Fruit fly (Drosophila melanogaster) whole organism, embryonic: ENCODE results near the gene eIF3h.

ENCODE experiments used
- CG10209 ChIP-seq: fragments of 200-800 bp; sonication (Bioruptor generic); optimal IDR thresholded peaks from 3 replicates; lab custom pipeline; 2017; ENCODE audit warnings: missing biosample characterization, mild to moderate bottlenecking, missing genetic modification characterization, missing genetic modification reagents
- CG10959 ChIP-seq: fragments of 200-800 bp; sonication (Bioruptor generic); IDR thresholded peaks from 2 replicates; pipeline ENCODE4 v1.3.6; 2022; ENCODE audit warnings: missing biosample characterization, missing genetic modification characterization
- CG12659 ChIP-seq: fragments of 200-800 bp; sonication (Bioruptor generic); optimal IDR thresholded peaks from 3 replicates; lab custom pipeline; 2017; ENCODE audit warnings: mild to moderate bottlenecking, missing biosample characterization, missing genetic modification reagents, missing genetic modification characterization
- CG12942 ChIP-seq: fragments of 200-800 bp; sonication (Bioruptor generic); optimal IDR thresholded peaks from 3 replicates; lab custom pipeline; 2016; ENCODE audit warnings: missing biosample characterization, missing genetic modification characterization
- CG13123 ChIP-seq: fragments of 200-800 bp; sonication (Bioruptor generic); optimal IDR thresholded peaks from 2 replicates; lab custom pipeline; 2016; ENCODE audit warnings: missing biosample characterization, missing genetic modification characterization
- CG13424 ChIP-seq: fragments of 200-800 bp; sonication (Bioruptor generic); optimal IDR thresholded peaks from 2 replicates; lab custom pipeline; 2019; ENCODE audit warnings: missing biosample characterization, mild to moderate bottlenecking, missing genetic modification characterization, moderate library complexity
- CG13775 ChIP-seq: fragments of 200-800 bp; sonication (Bioruptor generic); optimal IDR thresholded peaks from 3 replicates; lab custom pipeline; 2017; ENCODE audit warnings: missing biosample characterization, mild to moderate bottlenecking, missing genetic modification characterization
- CG1602 ChIP-seq: fragments of 200-800 bp; sonication (Bioruptor generic); optimal IDR thresholded peaks from 3 replicates; lab custom pipeline; 2016; ENCODE audit warnings: missing biosample characterization, missing genetic modification characterization
- CG1603 ChIP-seq: fragments of 200-800 bp; sonication (Bioruptor generic); optimal IDR thresholded peaks from 2 replicates; lab custom pipeline; 2019; ENCODE audit warnings: missing biosample characterization, mild to moderate bottlenecking, missing genetic modification characterization, moderate library complexity
- CG17186 ChIP-seq: fragments of 200-800 bp; sonication (Bioruptor generic); optimal IDR thresholded peaks from 3 replicates; lab custom pipeline; 2017; ENCODE audit warnings: missing biosample characterization, missing genetic modification reagents, missing genetic modification characterization
- CG17568 ChIP-seq: fragments of 200-800 bp; sonication (Bioruptor generic); optimal IDR thresholded peaks from 2 replicates; lab custom pipeline; 2018; ENCODE audit warnings: missing biosample characterization, mild to moderate bottlenecking, missing genetic modification characterization, moderate library complexity
- CG2678 ChIP-seq: fragments of 200-800 bp; sonication (Bioruptor generic); optimal IDR thresholded peaks from 3 replicates; lab custom pipeline; 2019; ENCODE audit warnings: missing biosample characterization, mild to moderate bottlenecking, missing genetic modification characterization, moderate library complexity
- CG30020 ChIP-seq: fragments of 200-800 bp; optimal IDR thresholded peaks from 2 replicates; lab custom pipeline; 2019; ENCODE audit warnings: missing biosample characterization, mild to moderate bottlenecking, missing genetic modification characterization, moderate library complexity
- CG3407 ChIP-seq: fragments of 200-800 bp; sonication (Bioruptor generic); optimal IDR thresholded peaks from 2 replicates; lab custom pipeline; 2018; ENCODE audit warnings: missing biosample characterization, mild to moderate bottlenecking, missing genetic modification characterization
- CG34422 ChIP-seq: fragments of 200-800 bp; sonication (Bioruptor generic); IDR thresholded peaks from 3 replicates; pipeline ENCODE4 v1.3.6; 2022; ENCODE audit warnings: missing biosample characterization, missing genetic modification characterization
- CG3726 ChIP-seq: fragments of 200-800 bp; sonication (Bioruptor generic); IDR thresholded peaks from 3 replicates; pipeline ENCODE4, ENCODE4 v1.3.6; 2022; ENCODE audit warnings: missing biosample characterization, missing genetic modification characterization
- CG3847 ChIP-seq: fragments of 200-800 bp; sonication (Bioruptor generic); IDR thresholded peaks from 2 replicates; pipeline ENCODE4 v1.3.6; 2022; ENCODE audit warnings: missing biosample characterization, missing genetic modification characterization
- CG4282 ChIP-seq: fragments of 200-800 bp; sonication (Bioruptor generic); optimal IDR thresholded peaks from 2 replicates; lab custom pipeline; 2016; ENCODE audit warnings: missing biosample characterization, missing genetic modification characterization
- CG43689 ChIP-seq: fragments of 200-800 bp; sonication (Bioruptor generic); IDR thresholded peaks from 2 replicates; pipeline ENCODE4 v1.3.6; 2022; ENCODE audit warnings: missing biosample characterization, missing genetic modification characterization
- CG4404 ChIP-seq: fragments of 200-800 bp; sonication (Bioruptor generic); IDR thresholded peaks from 2 replicates; pipeline ENCODE4 v1.3.6; 2022; ENCODE audit warnings: missing biosample characterization, missing genetic modification characterization
- CG6272 ChIP-seq: fragments of 200-800 bp; sonication (Bioruptor generic); IDR thresholded peaks from 2 replicates; pipeline ENCODE4 v1.3.6; 2022; ENCODE audit warnings: missing biosample characterization, missing genetic modification characterization
- CG6854 ChIP-seq: fragments of 200-800 bp; sonication (Bioruptor generic); optimal IDR thresholded peaks from 3 replicates; lab custom pipeline; 2017; ENCODE audit warnings: missing biosample characterization, mild to moderate bottlenecking, missing genetic modification characterization
- CG7357 ChIP-seq: fragments of 200-800 bp; sonication (Bioruptor generic); IDR thresholded peaks from 3 replicates; pipeline ENCODE4 v1.3.6; 2022; ENCODE audit warnings: missing biosample characterization, missing genetic modification characterization
- CG7372 ChIP-seq: fragments of 200-800 bp; sonication (Bioruptor generic); IDR thresholded peaks from 2 replicates; pipeline ENCODE4 v1.3.6; 2022; ENCODE audit warnings: missing biosample characterization, missing genetic modification characterization
- CG7786 ChIP-seq: fragments of 200-800 bp; sonication (Bioruptor generic); optimal IDR thresholded peaks from 2 replicates; lab custom pipeline; 2016; ENCODE audit warnings: missing biosample characterization, missing genetic modification characterization
- Chrac-16 ChIP-seq: fragments of 200-800 bp; sonication (Bioruptor generic); optimal IDR thresholded peaks from 3 replicates; lab custom pipeline; 2016; ENCODE audit warnings: missing biosample characterization, missing genetic modification characterization
- CkIIα-i1 ChIP-seq: fragments of 200-800 bp; sonication (Bioruptor generic); IDR thresholded peaks from 2 replicates; pipeline ENCODE4 v1.3.6; 2022; ENCODE audit warnings: missing biosample characterization, missing genetic modification characterization
- CrebB ChIP-seq: fragments of 200-800 bp; sonication (Bioruptor generic); optimal IDR thresholded peaks from 3 replicates; lab custom pipeline; 2018; ENCODE audit warnings: missing biosample characterization, mild to moderate bottlenecking, missing genetic modification characterization
- Ets97D ChIP-seq: fragments of 200-800 bp; sonication (Bioruptor generic); optimal IDR thresholded peaks from 3 replicates; lab custom pipeline; 2016; ENCODE audit warnings: missing biosample characterization, missing genetic modification characterization
- HHEX ChIP-seq: fragments of 200-800 bp; sonication (Bioruptor generic); optimal IDR thresholded peaks from 3 replicates; lab custom pipeline; 2017; ENCODE audit warnings: missing biosample characterization, mild to moderate bottlenecking, missing genetic modification characterization, missing genetic modification reagents
- Oaz ChIP-seq: fragments of 200-800 bp; sonication (Bioruptor generic); IDR thresholded peaks from 2 replicates; pipeline ENCODE4 v1.3.6; 2022; ENCODE audit warnings: missing biosample characterization, missing genetic modification characterization
- Opbp ChIP-seq: fragments of 200-800 bp; sonication (Bioruptor generic); IDR thresholded peaks from 3 replicates; pipeline ENCODE4 v1.3.6; 2022; ENCODE audit warnings: missing biosample characterization, missing genetic modification characterization; ENCODE audit not compliant: partially characterized antibody
- Optix ChIP-seq: fragments of 200-800 bp; sonication (Bioruptor generic); IDR thresholded peaks from 3 replicates; pipeline ENCODE4 v1.3.6; 2022; ENCODE audit warnings: missing biosample characterization, missing genetic modification characterization
- Sox102F ChIP-seq: fragments of 200-800 bp; sonication (Bioruptor generic); optimal IDR thresholded peaks from 2 replicates; lab custom pipeline; 2018; ENCODE audit warnings: missing biosample characterization, mild to moderate bottlenecking, missing genetic modification characterization, moderate library complexity
- amos ChIP-seq: fragments of 200-800 bp; sonication (Bioruptor generic); IDR thresholded peaks from 2 replicates; pipeline ENCODE4 v1.3.6; 2022; ENCODE audit warnings: missing biosample characterization, missing genetic modification characterization; ENCODE audit not compliant: partially characterized antibody
- ash1 ChIP-seq: fragments of 200-800 bp; sonication (Bioruptor generic); optimal IDR thresholded peaks from 2 replicates; lab custom pipeline; 2018; ENCODE audit warnings: missing biosample characterization, mild to moderate bottlenecking, missing genetic modification characterization
- chn ChIP-seq: fragments of 200-800 bp; sonication (Bioruptor generic); optimal IDR thresholded peaks from 2 replicates; lab custom pipeline; 2016; ENCODE audit warnings: missing biosample characterization, missing genetic modification characterization
- emc ChIP-seq: fragments of 200-800 bp; sonication (Bioruptor generic); optimal IDR thresholded peaks from 2 replicates; lab custom pipeline; 2016; ENCODE audit warnings: missing biosample characterization, missing genetic modification characterization
- h ChIP-seq: fragments of >200 bp; optimal IDR thresholded peaks from 2 replicates; lab custom pipeline; 2017
- lbe ChIP-seq: fragments of 200-800 bp; sonication (Bioruptor generic); optimal IDR thresholded peaks from 2 replicates; lab custom pipeline; 2016; ENCODE audit warnings: missing biosample characterization, mild to moderate bottlenecking, missing genetic modification characterization
- phol ChIP-seq: fragments of 200-800 bp; sonication (Bioruptor generic); optimal IDR thresholded peaks from 3 replicates; lab custom pipeline; 2018; ENCODE audit warnings: missing biosample characterization, mild to moderate bottlenecking, missing genetic modification characterization, moderate library complexity
- row ChIP-seq: fragments of 200-800 bp; sonication (Bioruptor generic); IDR thresholded peaks from 3 replicates; pipeline ENCODE4 v1.3.6; 2022; ENCODE audit warnings: missing biosample characterization, missing genetic modification characterization
- seq ChIP-seq: fragments of 200-800 bp; sonication (Bioruptor generic); IDR thresholded peaks from 2 replicates; pipeline ENCODE4 v1.3.6; 2022; ENCODE audit warnings: missing biosample characterization, missing genetic modification characterization
- shn ChIP-seq: fragments of 200-800 bp; sonication (Bioruptor generic); optimal IDR thresholded peaks from 3 replicates; lab custom pipeline; 2016; ENCODE audit warnings: missing biosample characterization, missing genetic modification characterization
- sna ChIP-seq: fragments of 200-800 bp; sonication (Bioruptor generic); IDR thresholded peaks from 2 replicates; pipeline ENCODE4 v1.3.6; 2022; ENCODE audit warnings: missing biosample characterization, missing genetic modification characterization; ENCODE audit not compliant: partially characterized antibody
- sqz ChIP-seq: fragments of 200-800 bp; sonication (Bioruptor generic); optimal IDR thresholded peaks from 3 replicates; lab custom pipeline; 2018; ENCODE audit warnings: missing biosample characterization, mild to moderate bottlenecking, missing genetic modification characterization
- stc ChIP-seq: fragments of 200-800 bp; sonication (Bioruptor generic); IDR thresholded peaks from 2 replicates; pipeline ENCODE4 v1.3.6; 2022; ENCODE audit warnings: missing biosample characterization, missing genetic modification characterization
- tio ChIP-seq: fragments of 200-800 bp; sonication (Bioruptor generic); optimal IDR thresholded peaks from 2 replicates; lab custom pipeline; 2017; ENCODE audit warnings: missing biosample characterization, missing genetic modification characterization, inconsistent platforms
- trh ChIP-seq: fragments of 200-800 bp; sonication (Bioruptor generic); optimal IDR thresholded peaks from 2 replicates; lab custom pipeline; 2016; ENCODE audit warnings: missing biosample characterization, missing genetic modification characterization
- wek ChIP-seq: fragments of 200-800 bp; sonication (Bioruptor generic); optimal IDR thresholded peaks from 3 replicates; lab custom pipeline; 2018; ENCODE audit warnings: missing biosample characterization, mild to moderate bottlenecking, missing genetic modification characterization, moderate library complexity
- z ChIP-seq: fragments of 200-800 bp; sonication (Bioruptor generic); IDR thresholded peaks from 3 replicates; pipeline ENCODE4 v1.3.6; 2022; ENCODE audit warnings: missing biosample characterization, missing genetic modification characterization

Gene eIF3h

DNA sequence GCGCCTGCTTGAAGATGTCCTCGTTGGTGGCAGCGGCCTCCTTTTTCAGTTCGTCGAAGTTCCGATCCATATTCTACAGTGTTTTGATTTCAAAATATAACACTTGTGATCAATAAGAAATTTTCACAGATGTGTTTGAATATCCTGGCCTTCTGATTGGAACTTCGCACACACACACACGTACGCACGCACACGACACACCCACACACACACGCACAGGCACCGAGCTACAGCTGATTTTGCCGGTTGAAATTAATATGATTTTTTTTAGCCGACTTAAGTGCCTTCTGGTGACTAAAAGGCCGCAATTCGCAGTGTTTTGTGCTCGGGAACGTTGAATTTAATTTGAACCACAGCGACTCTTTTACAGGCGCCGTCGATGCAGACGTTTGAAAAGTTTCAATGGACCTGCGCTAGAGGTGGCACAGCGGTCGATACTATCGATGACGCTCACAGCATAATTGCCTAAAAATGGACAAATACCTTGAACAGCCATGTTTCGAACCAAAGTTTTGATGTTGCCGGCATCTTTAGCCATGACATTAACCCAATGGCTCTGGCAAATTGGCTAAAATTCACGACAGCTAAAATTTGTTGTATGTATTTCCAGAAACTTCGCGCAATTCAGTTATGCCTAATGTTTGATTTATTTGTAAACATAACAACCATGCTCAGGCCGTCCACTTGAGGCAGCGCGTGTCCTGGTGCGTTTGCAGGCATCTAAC, 43.4 kb downstream of the eIF3h start, which contains the start of gene Rtnl1 (continued):
- peak; percentile 81 for TF ChIP-seq phol (tag; lab: Kevin White, UChicago)
- TF ChIP-seq trh = no peak
- TF ChIP-seq CG7372 (GFP tag; lab: Robert Waterston, UW) = no peak
- TF ChIP-seq stc = no peak
- TF ChIP-seq CG17568 (GFP tag; lab: Kevin White, UChicago) = no peak
- TF ChIP-seq CG1602 (GFP tag; lab: Kevin White, UChicago) = no peak
- TF ChIP-seq CG4282 (GFP tag; lab: Kevin White, UChicago) = no peak
- no peak for TF ChIP-seq Oaz
- no peak for TF ChIP-seq CG7357
- peak; percentile 29 for TF ChIP-seq shn (GFP tag; lab: Kevin White, UChicago)
- TF ChIP-seq Optix (GFP tag; lab: Robert Waterston, UW) = no peak
- TF ChIP-seq Chrac-16 (GFP tag; lab: Kevin White, UChicago) = no peak
- peak; percentile 49; the same call in 2 of the 3 replicates for TF ChIP-seq CG34422 (GFP tag; lab: Robert Waterston, UW)
- peak; percentile 17 for TF ChIP-seq CrebB
- no peak for TF ChIP-seq wek
- no peak for TF ChIP-seq Sox102F (GFP tag; lab: Kevin White, UChicago)
- TF ChIP-seq CG6272 (GFP tag; lab: Robert Waterston, UW) = 0 out of 2 replicates have a peak, but pooled peaks have one; percentile 46
- TF ChIP-seq CG30020 = peak; percentile 22
- no peak for TF ChIP-seq CG3407 (GFP tag; lab: Kevin White, UChicago)
- TF ChIP-seq CG13775 (GFP tag; lab: Kevin White, UChicago) = no peak
- no peak for TF ChIP-seq CG10959
- TF ChIP-seq CG4404 = no peak
- TF ChIP-seq CG10209 (GFP tag; lab: Kevin White, UChicago) = no peak
- TF ChIP-seq lbe (GFP tag; lab: Kevin White, UChicago) = no peak
- TF ChIP-seq CkIIα-i1 (GFP tag; lab: Robert Waterston, UW) = no peak
- TF ChIP-seq CG6854 (GFP tag; lab: Kevin White, UChicago) = no peak
- TF ChIP-seq HHEX (GFP tag; lab: Kevin White, UChicago) = no peak
- TF ChIP-seq CG3847 = peak; percentile 55; the same call in 1 of the 2 replicates
- peak; percentile 86 for TF ChIP-seq Ets97D (GFP tag; lab: Kevin White, UChicago)
- no peak for TF ChIP-seq CG43689 (GFP tag; lab: Robert Waterston, UW)
- TF ChIP-seq chn (GFP tag; lab: Kevin White, UChicago) = no peak
- peak; percentile 88 for TF ChIP-seq CG1603 (tag; lab: Kevin White, UChicago)
- TF ChIP-seq h (lab: Kevin White, UChicago) = no peak
- peak; percentile 59 for TF ChIP-seq CG17186
- TF ChIP-seq amos (GFP tag; lab: Robert Waterston, UW) = peak; percentile 96
- peak; percentile 82 for TF ChIP-seq sna (GFP tag; lab: Robert Waterston, UW)
- TF ChIP-seq CG7786 (GFP tag; lab: Kevin White, UChicago) = peak; percentile 29
- no peak for TF ChIP-seq CG12942 (GFP tag; lab: Kevin White, UChicago)
- peak; percentile 57 for TF ChIP-seq row (GFP tag; lab: Robert Waterston, UW)
- peak; percentile 28 for TF ChIP-seq CG13424
- no peak for TF ChIP-seq sqz (GFP tag; lab: Kevin White, UChicago)
- peak; percentile 95 for TF ChIP-seq Opbp (GFP tag; lab: Robert Waterston, UW)
- no peak for TF ChIP-seq CG3726 (GFP tag; lab: Robert Waterston, UW)
- TF ChIP-seq CG2678 (tag; lab: Kevin White, UChicago) = no peak
- TF ChIP-seq seq (GFP tag; lab: Robert Waterston, UW) = no peak
- TF ChIP-seq emc = no peak
- TF ChIP-seq CG12659 (GFP tag; lab: Kevin White, UChicago) = peak; percentile 88
- no peak for TF ChIP-seq ash1
- no peak for TF ChIP-seq tio (GFP tag; lab: Kevin White, UChicago)
- no peak for TF ChIP-seq CG13123 (GFP tag; lab: Kevin White, UChicago)
- TF ChIP-seq z (GFP tag; lab: Robert Waterston, UW) = no peak
